Worm (Caenorhabditis elegans) whole organism, L1 larva: Measurements from ENCODE around the gene srm-6.

Experiments used
- C34B4.2 ChIP-seq: sonication (generic microtip); optimal IDR thresholded peaks from 2 replicates; lab custom pipeline; 2017; ENCODE audit warnings: mild to moderate bottlenecking, missing genetic modification characterization, missing compliant biosample characterization
- F16B12.6 ChIP-seq: fragments of 150-350 bp; optimal IDR thresholded peaks from 2 replicates; lab custom pipeline; 2014; ENCODE audit warnings: missing biosample characterization, missing genetic modification characterization
- alr-1 ChIP-seq: fragments of 200-800 bp; sonication (Bioruptor generic); optimal IDR thresholded peaks from 2 replicates; lab custom pipeline; 2018; ENCODE audit warnings: borderline replicate concordance, mild to moderate bottlenecking, missing genetic modification characterization, missing compliant biosample characterization
- ama-1 ChIP-seq: fragments of 150-350 bp; optimal IDR thresholded peaks from 2 replicates; lab custom pipeline; 2014
- ceh-8 ChIP-seq: fragments of 200-800 bp; sonication (Bioruptor generic); optimal IDR thresholded peaks from 2 replicates; lab custom pipeline; 2018; ENCODE audit warnings: mild to moderate bottlenecking, missing genetic modification characterization, moderate library complexity, missing compliant biosample characterization
- ceh-90 ChIP-seq: sonication (generic microtip); optimal IDR thresholded peaks from 2 replicates; lab custom pipeline; 2016; ENCODE audit warnings: missing genetic modification characterization, missing compliant biosample characterization
- ces-1 ChIP-seq: fragments of 150-350 bp; optimal IDR thresholded peaks from 2 replicates; lab custom pipeline; 2014; ENCODE audit warnings: missing biosample characterization, missing genetic modification reagents, missing genetic modification characterization
- dpl-1 ChIP-seq, 3 experiments: fragments of 150-350 bp in 2 of 3; sonication (generic microtip) in 1 of 3; optimal IDR thresholded peaks; 2 replicates each; lab custom pipeline; 2014 to 2017; ENCODE audit warnings: missing biosample characterization in 3 of 3, missing genetic modification characterization in 3 of 3, missing genetic modification reagents in 3 of 3
- efl-1 ChIP-seq, 4 experiments: fragments of 150-350 bp; optimal IDR thresholded peaks in 3 of 4; peaks in 1 of 4; 1 replicate in 1 of 4; 2 replicates in 3 of 4; lab custom pipeline; 2014; ENCODE audit warnings: missing biosample characterization in 2 of 4, missing genetic modification characterization in 2 of 4, missing genetic modification reagents in 2 of 4
- efl-3 ChIP-seq: fragments of 200-800 bp; sonication (Bioruptor generic); optimal IDR thresholded peaks from 2 replicates; lab custom pipeline; 2018; ENCODE audit warnings: mild to moderate bottlenecking, missing genetic modification characterization, missing compliant biosample characterization
- elt-2 ChIP-seq: sonication (generic microtip); optimal IDR thresholded peaks from 2 replicates; lab custom pipeline; 2016; ENCODE audit warnings: missing genetic modification characterization, mild to moderate bottlenecking, inconsistent platforms, missing compliant biosample characterization, missing genetic modification reagents
- elt-3 ChIP-seq, 6 experiments: fragments of 150-350 bp in 1 of 6; sonication (generic microtip); optimal IDR thresholded peaks; 2 replicates each; lab custom pipeline; 2017 to 2018; ENCODE audit warnings: missing biosample characterization in 6 of 6, missing genetic modification characterization in 6 of 6, inconsistent platforms in 1 of 6
- fkh-8 ChIP-seq: sonication (generic microtip); optimal IDR thresholded peaks from 2 replicates; lab custom pipeline; 2016; ENCODE audit warnings: mild to moderate bottlenecking, missing genetic modification characterization, missing compliant biosample characterization
- fos-1 ChIP-seq: fragments of 150-350 bp; optimal IDR thresholded peaks from 2 replicates; lab custom pipeline; 2014; ENCODE audit warnings: missing biosample characterization, missing genetic modification characterization
- grh-1 ChIP-seq: fragments of 200-800 bp; sonication (Bioruptor generic); IDR thresholded peaks from 2 replicates; pipeline ENCODE4 v1.3.6; 2022; ENCODE audit warnings: missing genetic modification reagents, missing genetic modification characterization, missing compliant biosample characterization
- hlh-4 ChIP-seq: sonication (generic microtip); optimal IDR thresholded peaks from 2 replicates; lab custom pipeline; 2016; ENCODE audit warnings: mild to moderate bottlenecking, missing genetic modification characterization, missing compliant biosample characterization
- lin-15B ChIP-seq: fragments of 150-350 bp; sonication (generic microtip); optimal IDR thresholded peaks from 3 replicates; lab custom pipeline; 2014; ENCODE audit warnings: missing biosample characterization, missing genetic modification characterization
- lin-39 ChIP-seq: fragments of 150-350 bp; optimal IDR thresholded peaks from 2 replicates; lab custom pipeline; 2014; ENCODE audit warnings: missing biosample characterization, missing genetic modification reagents, missing genetic modification characterization
- lir-3 ChIP-seq: sonication (generic microtip); optimal IDR thresholded peaks from 2 replicates; lab custom pipeline; 2016; ENCODE audit warnings: mild to moderate bottlenecking, missing genetic modification characterization, moderate library complexity, missing compliant biosample characterization; ENCODE audit not compliant: poor library complexity
- lsy-2 ChIP-seq, 2 experiments: fragments of 150-350 bp; optimal IDR thresholded peaks; 2 replicates each; lab custom pipeline; 2014; ENCODE audit warnings: missing biosample characterization in 2 of 2, missing genetic modification characterization in 2 of 2
- mab-9 ChIP-seq: fragments of 200-800 bp; sonication (Bioruptor generic); IDR thresholded peaks from 2 replicates; pipeline ENCODE4 v1.3.6; 2022; ENCODE audit warnings: missing genetic modification reagents, missing genetic modification characterization, missing compliant biosample characterization
- mep-1 ChIP-seq: fragments of 150-350 bp; optimal IDR thresholded peaks from 2 replicates; lab custom pipeline; 2014; ENCODE audit warnings: missing biosample characterization, missing genetic modification characterization
- nhr-19 ChIP-seq: fragments of 200-800 bp; sonication (Bioruptor generic); conservative IDR thresholded peaks from 2 replicates; pipeline ENCODE4 v1.3.6; 2022; ENCODE audit warnings: missing genetic modification characterization, missing compliant biosample characterization
- nhr-20 ChIP-seq: sonication (generic microtip); optimal IDR thresholded peaks from 2 replicates; lab custom pipeline; 2016; ENCODE audit warnings: mild to moderate bottlenecking, missing genetic modification characterization, missing compliant biosample characterization
- nhr-28 ChIP-seq: fragments of 150-350 bp; optimal IDR thresholded peaks from 2 replicates; lab custom pipeline; 2014; ENCODE audit warnings: missing biosample characterization, missing genetic modification characterization
- nhr-47 ChIP-seq: sonication (generic microtip); optimal IDR thresholded peaks from 2 replicates; lab custom pipeline; 2016; ENCODE audit warnings: mild to moderate bottlenecking, missing genetic modification characterization, moderate library complexity, missing compliant biosample characterization
- nhr-71 ChIP-seq: sonication (generic microtip); optimal IDR thresholded peaks from 2 replicates; lab custom pipeline; 2016; ENCODE audit warnings: mild to moderate bottlenecking, missing genetic modification characterization, moderate library complexity, missing compliant biosample characterization
- nhr-84 ChIP-seq: sonication (generic microtip); optimal IDR thresholded peaks from 2 replicates; lab custom pipeline; 2017; ENCODE audit warnings: missing biosample characterization, missing genetic modification characterization
- nhr-85 ChIP-seq: sonication (generic microtip); peaks from one replicate; lab custom pipeline; 2016; ENCODE audit warnings: missing genetic modification characterization, inconsistent platforms, missing compliant biosample characterization
- nhr-90 ChIP-seq: sonication (generic microtip); optimal IDR thresholded peaks from 2 replicates; lab custom pipeline; 2016; ENCODE audit warnings: mild to moderate bottlenecking, missing genetic modification characterization, missing compliant biosample characterization; ENCODE audit not compliant: poor library complexity
- pag-3 ChIP-seq: sonication (generic microtip); optimal IDR thresholded peaks from 2 replicates; lab custom pipeline; 2017; ENCODE audit warnings: missing genetic modification characterization, mild to moderate bottlenecking, missing compliant biosample characterization, antibody characterized with exemption, borderline replicate concordance; ENCODE audit not compliant: insufficient read depth
- pax-3 ChIP-seq: fragments of 200-800 bp; sonication (Bioruptor generic); optimal IDR thresholded peaks from 2 replicates; lab custom pipeline; 2018; ENCODE audit warnings: mild to moderate bottlenecking, missing genetic modification characterization, moderate library complexity, missing compliant biosample characterization
- snpc-4 ChIP-seq: fragments of 150-350 bp; optimal IDR thresholded peaks from 2 replicates; lab custom pipeline; 2014; ENCODE audit warnings: missing biosample characterization, missing genetic modification characterization
- snu-23 ChIP-seq: sonication (generic microtip); optimal IDR thresholded peaks from 2 replicates; lab custom pipeline; 2016; ENCODE audit warnings: missing genetic modification characterization, missing compliant biosample characterization
- sox-4 ChIP-seq: sonication (generic microtip); optimal IDR thresholded peaks from 2 replicates; lab custom pipeline; 2016; ENCODE audit warnings: missing genetic modification characterization, missing compliant biosample characterization
- sptf-1 ChIP-seq: fragments of 150-350 bp; optimal IDR thresholded peaks from 2 replicates; lab custom pipeline; 2014; ENCODE audit warnings: missing biosample characterization, missing genetic modification characterization
- sup-37 ChIP-seq: fragments of 200-800 bp; sonication (Bioruptor generic); optimal IDR thresholded peaks from 2 replicates; lab custom pipeline; 2018; ENCODE audit warnings: mild to moderate bottlenecking, missing genetic modification characterization, missing compliant biosample characterization
- tbx-2 ChIP-seq: sonication (generic microtip); optimal IDR thresholded peaks from 2 replicates; lab custom pipeline; 2016; ENCODE audit warnings: missing genetic modification characterization, missing compliant biosample characterization
- unc-130 ChIP-seq: fragments of 150-350 bp; optimal IDR thresholded peaks from 2 replicates; lab custom pipeline; 2017; ENCODE audit warnings: missing biosample characterization, missing genetic modification characterization, inconsistent platforms
- unc-86 ChIP-seq: sonication (generic microtip); optimal IDR thresholded peaks from 2 replicates; lab custom pipeline; 2016; ENCODE audit warnings: missing genetic modification characterization, missing compliant biosample characterization
- xbp-1 ChIP-seq: sonication (generic microtip); optimal IDR thresholded peaks from 2 replicates; lab custom pipeline; 2016; ENCODE audit warnings: missing genetic modification characterization, missing compliant biosample characterization
- zag-1 ChIP-seq: fragments of 150-350 bp; optimal IDR thresholded peaks from 2 replicates; lab custom pipeline; 2014; ENCODE audit warnings: missing biosample characterization, missing genetic modification characterization
- ztf-4 ChIP-seq: fragments of 150-350 bp; optimal IDR thresholded peaks from 2 replicates; lab custom pipeline; 2014; ENCODE audit warnings: missing biosample characterization, missing genetic modification characterization

Gene srm-6

ce11 chrV:14336655-14337054, at the start of gene srm-6:
srm-6 (plus strand) TSS chrV:14336955.
- no peak for TF ChIP-seq alr-1 (tag; lab: Kevin White, UChicago)
- TF ChIP-seq unc-86 (tag; lab: Kevin White, UChicago), result no peak
- no peak for TF ChIP-seq elt-2
- no peak for TF ChIP-seq zag-1 (tag; lab: Kevin White, UChicago)
- TF ChIP-seq efl-1 (optimal IDR thresholded peaks at IDR 0.05; lab: Kevin White, UChicago), result no peak
- TF ChIP-seq efl-1 (GFP tag; optimal IDR thresholded peaks at IDR 0.05 in 1 of 2; lab: Kevin White, UChicago), result peak in 1 of 2 experiments; percentile 20
- TF ChIP-seq elt-3 (tag; optimal IDR thresholded peaks at IDR 0.05; lab: Kevin White, UChicago), result no peak
- TF ChIP-seq tbx-2 (tag; lab: Kevin White, UChicago), result no peak
- TF ChIP-seq fkh-8 (tag; lab: Kevin White, UChicago), result peak; percentile 40
- no peak for TF ChIP-seq sox-4 (tag; lab: Kevin White, UChicago)
- TF ChIP-seq lir-3, result no peak
- TF ChIP-seq nhr-71 (tag; lab: Kevin White, UChicago), result peak; percentile 15
- no peak for TF ChIP-seq nhr-19 (GFP tag; lab: Robert Waterston, UW)
- no peak for TF ChIP-seq xbp-1
- TF ChIP-seq lin-39 (tag; lab: Kevin White, UChicago), result no peak
- no peak for TF ChIP-seq C34B4.2 (tag; lab: Kevin White, UChicago)
- no peak for TF ChIP-seq nhr-84 (tag; lab: Kevin White, UChicago)
- TF ChIP-seq hlh-4 (tag; lab: Kevin White, UChicago), result no peak
- TF ChIP-seq nhr-20 (tag; lab: Kevin White, UChicago), result no peak
- peak; percentile 69 for TF ChIP-seq ceh-8 (GFP tag; lab: Kevin White, UChicago)
- no peak for TF ChIP-seq grh-1 (GFP tag; lab: Robert Waterston, UW)
- TF ChIP-seq nhr-85 (tag; lab: Kevin White, UChicago), result no peak
- no peak for TF ChIP-seq lsy-2 (tag; optimal IDR thresholded peaks at IDR 0.05; lab: Kevin White, UChicago)
- no peak for TF ChIP-seq ces-1 (GFP tag; lab: Kevin White, UChicago)
- TF ChIP-seq pax-3 (tag; lab: Kevin White, UChicago), result peak; percentile 15
- TF ChIP-seq F16B12.6, result no peak
- no peak for TF ChIP-seq mab-9 (GFP tag; lab: Robert Waterston, UW)
- no peak for TF ChIP-seq sup-37
- no peak for TF ChIP-seq dpl-1 (GFP tag; optimal IDR thresholded peaks at IDR 0.05; lab: Kevin White, UChicago)
- peak; percentile 3 for TF ChIP-seq nhr-47 (tag; lab: Kevin White, UChicago)
- TF ChIP-seq sptf-1 (tag; lab: Kevin White, UChicago), result no peak
- TF ChIP-seq nhr-28 (tag; lab: Kevin White, UChicago), result no peak

- TF ChIP-seq pag-3 (tag; lab: Kevin White, UChicago), result no peak
- no peak for TF ChIP-seq snpc-4 (tag; lab: Kevin White, UChicago)
- TF ChIP-seq nhr-90 (tag; lab: Kevin White, UChicago), result no peak
- TF ChIP-seq efl-3 (GFP tag; lab: Kevin White, UChicago), result no peak
- no peak for TF ChIP-seq nhr-47 (tag; lab: Kevin White, UChicago)
- TF ChIP-seq ama-1, result no peak
- no peak for TF ChIP-seq ceh-90
- TF ChIP-seq sptf-1 (tag; lab: Kevin White, UChicago), result no peak
- no peak for TF ChIP-seq fos-1
- no peak for TF ChIP-seq nhr-71 (tag; lab: Kevin White, UChicago)
- TF ChIP-seq lin-15B (tag; lab: Kevin White, UChicago), result no peak
- no peak for TF ChIP-seq ztf-4 (tag; lab: Kevin White, UChicago)
- TF ChIP-seq snu-23 (GFP tag; lab: Kevin White, UChicago), result no peak
- no peak for TF ChIP-seq dpl-1 (GFP tag; optimal IDR thresholded peaks at IDR 0.05; lab: Kevin White, UChicago)
- no peak for TF ChIP-seq mep-1 (tag; lab: Kevin White, UChicago)
- no peak for TF ChIP-seq ces-1 (GFP tag; lab: Kevin White, UChicago)
- TF ChIP-seq unc-130 (tag; lab: Kevin White, UChicago), result no peak
Observed at ce11 chrV:14289363-14289762, 47.4 kb upstream of the srm-6 start, which contains the start of gene F14D7.1. F14D7.1 (minus strand) TSS chrV:14289463.
